Fruit fly (Drosophila melanogaster): Measurements from ENCODE around the gene cv.
A peak's percentile ranks its signal among the peaks of the same experiment; 100 is the strongest.

The cv gene

dm6 chrX:5724744-5725185 lies 35.0 kb downstream of the cv start (continued):
- no peak for TF ChIP-seq CG2129 (GFP tag; IDR thresholded peaks at IDR 0.05; ENCODE audit: partially characterized antibody)
- no peak for TF ChIP-seq Hand (GFP tag; optimal IDR thresholded peaks at IDR 0.05)
- peak; percentile 56 for TF ChIP-seq Sox100B (GFP tag; optimal IDR thresholded peaks at IDR 0.05)
- TF ChIP-seq BtbVII (GFP tag; optimal IDR thresholded peaks at IDR 0.05), result no peak
- TF ChIP-seq pnt (GFP tag; optimal IDR thresholded peaks at IDR 0.05), result peak; percentile 40
- TF ChIP-seq Hr3 (GFP tag; optimal IDR thresholded peaks at IDR 0.05), result peak; percentile 19
- TF ChIP-seq CG1233 (GFP tag; optimal IDR thresholded peaks at IDR 0.05), result peak; percentile 47
- peak; percentile 26 for TF ChIP-seq CG2120 (GFP tag; optimal IDR thresholded peaks at IDR 0.05)
- peak; percentile 63 for TF ChIP-seq PHDP (tag; optimal IDR thresholded peaks at IDR 0.05)
- no peak for TF ChIP-seq CG16813 (GFP tag; IDR thresholded peaks at IDR 0.05; ENCODE audit: partially characterized antibody)
- peak; percentile 21 for TF ChIP-seq CG13123 (GFP tag; optimal IDR thresholded peaks at IDR 0.05)
- no peak for TF ChIP-seq chm (GFP tag; IDR thresholded peaks at IDR 0.05)
- no peak for TF ChIP-seq CG10147 (GFP tag; optimal IDR thresholded peaks at IDR 0.05)
- peak; percentile 89 for TF ChIP-seq CG1603 (tag; optimal IDR thresholded peaks at IDR 0.05)
- TF ChIP-seq CG6272 (GFP tag; IDR thresholded peaks at IDR 0.05), result no peak
- TF ChIP-seq phol (tag; optimal IDR thresholded peaks at IDR 0.05), result peak; percentile 46
- no peak for TF ChIP-seq Deaf1 (tag; optimal IDR thresholded peaks at IDR 0.05)
- TF ChIP-seq bbx (GFP tag; IDR thresholded peaks at IDR 0.05; ENCODE audit: partially characterized antibody), result no peak
- TF ChIP-seq CG6791 (GFP tag; IDR thresholded peaks at IDR 0.05; ENCODE audit: partially characterized antibody), result no peak
- no peak for TF ChIP-seq br (optimal IDR thresholded peaks at IDR 0.05)
- TF ChIP-seq Eip74EF (GFP tag; optimal IDR thresholded peaks at IDR 0.05), result peak in 1 of 2 experiments; percentile 51
- TF ChIP-seq luna (GFP tag; optimal IDR thresholded peaks at IDR 0.05), result no peak
- TF ChIP-seq bsh (GFP tag; optimal IDR thresholded peaks at IDR 0.05), result peak; percentile 79 to 81
- no peak for TF ChIP-seq CG1602 (GFP tag; optimal IDR thresholded peaks at IDR 0.05)
- TF ChIP-seq CG12071 (GFP tag; optimal IDR thresholded peaks at IDR 0.05), result peak; percentile 64
- TF ChIP-seq Aef1 (GFP tag; IDR thresholded peaks at IDR 0.05), result 0 out of 3 replicates have a peak, but pooled peaks have one; percentile 10
- TF ChIP-seq CG10321 (GFP tag; IDR thresholded peaks at IDR 0.05), result no peak
- no peak for TF ChIP-seq jing (GFP tag; optimal IDR thresholded peaks at IDR 0.05)
- no peak for TF ChIP-seq vnd (GFP tag; IDR thresholded peaks at IDR 0.05; ENCODE audit: partially characterized antibody)
- TF ChIP-seq Ptx1 (GFP tag; IDR thresholded peaks at IDR 0.05), result peak; percentile 55
- TF ChIP-seq Meics (GFP tag; optimal IDR thresholded peaks at IDR 0.05), result peak; percentile 57
- no peak for TF ChIP-seq Doc2 (GFP tag; IDR thresholded peaks at IDR 0.05)
- no peak for TF ChIP-seq CG6854 (GFP tag; optimal IDR thresholded peaks at IDR 0.05)
- TF ChIP-seq fru (optimal IDR thresholded peaks at IDR 0.05), result no peak
- TF ChIP-seq CG7928 (GFP tag; optimal IDR thresholded peaks at IDR 0.05), result no peak
- TF ChIP-seq CG13296 (GFP tag; optimal IDR thresholded peaks at IDR 0.05), result no peak
- TF ChIP-seq CG16815 (GFP tag; optimal IDR thresholded peaks at IDR 0.05), result no peak
- TF ChIP-seq ftz-f1 (GFP tag; optimal IDR thresholded peaks at IDR 0.05), result no peak
- TF ChIP-seq unc-4 (GFP tag; IDR thresholded peaks at IDR 0.05; ENCODE audit: partially characterized antibody), result no peak
- peak; percentile 52 for TF ChIP-seq CG9727 (GFP tag; optimal IDR thresholded peaks at IDR 0.05)
- TF ChIP-seq CG16779 (GFP tag; IDR thresholded peaks at IDR 0.05), result no peak
- peak; percentile 28 for TF ChIP-seq Sry-β (GFP tag; optimal IDR thresholded peaks at IDR 0.05)
- TF ChIP-seq Atf3 (GFP tag; optimal IDR thresholded peaks at IDR 0.05), result no peak
- no peak for TF ChIP-seq ro (GFP tag; IDR thresholded peaks at IDR 0.05)
- TF ChIP-seq HLH3B (GFP tag; IDR thresholded peaks at IDR 0.05), result peak; percentile 54
- no peak for TF ChIP-seq CG18011 (GFP tag; optimal IDR thresholded peaks at IDR 0.05)
- peak; percentile 5 for TF ChIP-seq slou (GFP tag; optimal IDR thresholded peaks at IDR 0.05)
- TF ChIP-seq fu2 (GFP tag; optimal IDR thresholded peaks at IDR 0.05), result no peak
- TF ChIP-seq CG31388 (GFP tag; optimal IDR thresholded peaks at IDR 0.05), result no peak
- TF ChIP-seq CG17328 (GFP tag; IDR thresholded peaks at IDR 0.05), result no peak; the same call in none of the 2 replicates
- no peak for TF ChIP-seq CG11247 (GFP tag; IDR thresholded peaks at IDR 0.05)
